Worm (Caenorhabditis elegans) whole organism, midembryonic: ENCODE data around the gene col-180.

Experiments
- T22C8.4 ChIP-seq: fragments of 200-800 bp; sonication (Bioruptor generic); IDR thresholded peaks from 2 replicates; pipeline ENCODE4 v1.3.6; 2022; ENCODE audit warnings: missing genetic modification characterization, missing compliant biosample characterization
- cog-1 ChIP-seq: sonication (generic microtip); optimal IDR thresholded peaks from 2 replicates; lab custom pipeline; 2016; ENCODE audit warnings: missing genetic modification characterization, missing compliant biosample characterization
- flt-1 ChIP-seq: fragments of 200-800 bp; sonication (Bioruptor generic); IDR thresholded peaks from 2 replicates; pipeline ENCODE4 v1.3.6; 2022; ENCODE audit warnings: missing genetic modification characterization, missing compliant biosample characterization
- klf-2 ChIP-seq: fragments of 200-800 bp; sonication (Bioruptor generic); conservative IDR thresholded peaks from 2 replicates; pipeline ENCODE4 v1.3.6; 2022; ENCODE audit warnings: missing genetic modification reagents, missing genetic modification characterization, missing compliant biosample characterization
- med-1 ChIP-seq: sonication (generic microtip); optimal IDR thresholded peaks from 2 replicates; lab custom pipeline; 2017; ENCODE audit warnings: missing genetic modification characterization, mild to moderate bottlenecking, missing compliant biosample characterization, antibody characterized with exemption, missing genetic modification reagents; ENCODE audit not compliant: insufficient read depth
- ref-1 ChIP-seq: fragments of 200-800 bp; sonication (Bioruptor generic); conservative IDR thresholded peaks from 2 replicates; pipeline ENCODE4 v1.3.6; 2022; ENCODE audit warnings: missing genetic modification reagents, missing genetic modification characterization, missing compliant biosample characterization
- tab-1 ChIP-seq: fragments of 200-800 bp; sonication (Bioruptor generic); IDR thresholded peaks from 2 replicates; pipeline ENCODE4 v1.3.6; 2022; ENCODE audit warnings: missing genetic modification characterization, missing compliant biosample characterization
- ztf-23 ChIP-seq: fragments of 200-800 bp; sonication (Bioruptor generic); IDR thresholded peaks from 2 replicates; pipeline ENCODE4 v1.3.6; 2022; ENCODE audit warnings: missing genetic modification reagents, missing genetic modification characterization, missing compliant biosample characterization
- ztf-29 ChIP-seq: fragments of 200-800 bp; sonication (Bioruptor generic); IDR thresholded peaks from 2 replicates; pipeline ENCODE4 v1.3.6; 2022; ENCODE audit warnings: missing genetic modification reagents, missing genetic modification characterization, missing compliant biosample characterization

col-180 gene

ce11 chrX:11711437-11712080 lies 521 bp downstream of the col-180 start:
- no peak for TF ChIP-seq T22C8.4 (GFP tag; lab: Robert Waterston, UW)
- no peak for TF ChIP-seq klf-2 (GFP tag; lab: Robert Waterston, UW)
- TF ChIP-seq ztf-23 = no peak
- TF ChIP-seq tab-1 (GFP tag; lab: Robert Waterston, UW) = no peak
- TF ChIP-seq med-1 (GFP tag; lab: Kevin White, UChicago) = no peak
- no peak for TF ChIP-seq ref-1 (GFP tag; lab: Robert Waterston, UW)
- TF ChIP-seq cog-1 (tag; lab: Kevin White, UChicago) = no peak
- TF ChIP-seq ztf-29 (GFP tag; lab: Robert Waterston, UW) = no peak
- TF ChIP-seq flt-1 (GFP tag; lab: Robert Waterston, UW) = no peak

DNA sequence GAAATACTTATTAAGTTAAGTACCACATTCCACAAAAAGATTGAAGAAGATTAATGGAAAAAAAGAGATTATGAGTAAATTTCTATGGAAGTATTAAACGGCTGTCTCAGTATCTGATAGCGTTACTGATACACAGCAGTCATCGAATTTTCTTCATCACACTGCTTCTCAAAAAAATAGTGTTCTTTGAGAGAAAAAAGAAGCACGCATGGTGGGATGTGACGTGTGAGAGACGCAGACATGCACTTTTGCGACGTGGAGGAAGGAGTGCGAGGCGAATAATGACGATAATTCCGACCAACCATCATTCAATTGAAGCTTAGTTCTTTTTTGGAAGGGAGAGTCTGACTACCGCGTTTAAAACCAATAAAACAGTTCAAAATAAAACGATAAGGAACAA lies 1.9 kb downstream of the col-180 start, which contains the start of gene C44C10.11:
Gene C44C10.11 (minus strand): TSS at position 115 of the 400 bp plus-strand sequence.
- TF ChIP-seq flt-1 (GFP tag; lab: Robert Waterston, UW) = no peak
- no peak for TF ChIP-seq ztf-23
- no peak for TF ChIP-seq T22C8.4 (GFP tag; lab: Robert Waterston, UW)
- TF ChIP-seq klf-2 (GFP tag; lab: Robert Waterston, UW) = no peak

DNA sequence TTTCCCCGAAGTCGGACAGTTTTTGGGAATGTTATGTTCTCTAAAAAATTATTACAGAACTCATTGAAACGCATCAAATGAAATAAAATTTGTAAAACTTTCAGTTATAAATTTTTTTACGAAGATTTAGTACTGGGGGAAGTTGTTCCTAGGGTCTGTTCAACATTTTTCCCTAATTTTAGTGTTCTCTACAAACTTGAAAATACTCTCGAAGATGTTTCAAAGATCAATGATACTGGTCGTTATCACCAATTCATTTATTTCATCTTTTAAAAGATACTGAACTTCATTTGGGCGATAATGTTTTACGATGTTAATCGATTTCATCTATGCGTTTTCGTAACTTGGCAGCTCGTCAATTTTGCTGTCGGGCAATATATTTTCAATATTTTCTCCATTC lies 9.8 kb downstream of the col-180 start, which contains the start of gene C44C10.3:
Gene C44C10.3 (plus strand): TSS at position 301 of the 400 bp plus-strand sequence.
- no peak for TF ChIP-seq ref-1 (GFP tag; lab: Robert Waterston, UW)
- TF ChIP-seq klf-2 (GFP tag; lab: Robert Waterston, UW) = no peak
- no peak for TF ChIP-seq med-1 (GFP tag; lab: Kevin White, UChicago)
- no peak for TF ChIP-seq T22C8.4 (GFP tag; lab: Robert Waterston, UW)
- no peak for TF ChIP-seq flt-1 (GFP tag; lab: Robert Waterston, UW)
- no peak for TF ChIP-seq tab-1 (GFP tag; lab: Robert Waterston, UW)
- TF ChIP-seq ztf-29 (GFP tag; lab: Robert Waterston, UW) = no peak
- TF ChIP-seq cog-1 (tag; lab: Kevin White, UChicago) = no peak
- TF ChIP-seq ztf-23 = no peak

ce11 chrX:11700263-11700662 lies 11.8 kb downstream of the col-180 start, which contains the start of gene C44C10.15:
Gene C44C10.15, minus strand, starts transcription at chrX:11700363.
- TF ChIP-seq tab-1 (GFP tag; lab: Robert Waterston, UW) = no peak
- TF ChIP-seq klf-2 (GFP tag; lab: Robert Waterston, UW) = no peak
- TF ChIP-seq ztf-23 = no peak
- no peak for TF ChIP-seq flt-1 (GFP tag; lab: Robert Waterston, UW)
- no peak for TF ChIP-seq T22C8.4 (GFP tag; lab: Robert Waterston, UW)
- TF ChIP-seq ref-1 (GFP tag; lab: Robert Waterston, UW) = no peak
- TF ChIP-seq ztf-29 (GFP tag; lab: Robert Waterston, UW) = no peak
- no peak for TF ChIP-seq med-1 (GFP tag; lab: Kevin White, UChicago)
- TF ChIP-seq cog-1 (tag; lab: Kevin White, UChicago) = no peak

DNA sequence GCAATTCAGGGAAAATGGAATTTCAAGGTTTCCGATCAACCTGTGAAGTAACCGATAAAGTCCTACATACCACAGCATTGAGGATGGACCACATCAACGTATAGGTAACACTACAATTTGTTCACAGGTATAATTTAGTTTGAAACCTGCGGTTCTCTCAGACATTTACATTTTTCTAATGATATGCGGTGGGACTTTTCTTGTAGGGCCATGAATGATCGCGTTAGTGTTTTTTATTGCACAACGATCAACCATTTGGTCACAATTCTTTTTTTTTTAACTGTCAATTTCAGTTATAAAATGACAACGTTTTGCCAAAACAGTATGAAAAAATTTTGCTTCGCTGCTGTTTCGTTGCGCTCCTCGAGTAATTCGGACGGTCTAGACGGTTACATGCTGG lies 15.4 kb downstream of the col-180 start, which contains the start of gene C44C10.12:
Gene C44C10.12 (plus strand): TSS at position 301 of the 400 bp plus-strand sequence.
- TF ChIP-seq cog-1 (tag; lab: Kevin White, UChicago) (no peak), klf-2 (GFP tag; lab: Robert Waterston, UW) (no peak), med-1 (GFP tag; lab: Kevin White, UChicago) (no peak), flt-1 (GFP tag; lab: Robert Waterston, UW) (no peak), T22C8.4 (GFP tag; lab: Robert Waterston, UW) (no peak), ztf-29 (GFP tag; lab: Robert Waterston, UW) (no peak), ztf-23 (no peak), ref-1 (GFP tag; lab: Robert Waterston, UW) (no peak), tab-1 (GFP tag; lab: Robert Waterston, UW) (no peak)

DNA sequence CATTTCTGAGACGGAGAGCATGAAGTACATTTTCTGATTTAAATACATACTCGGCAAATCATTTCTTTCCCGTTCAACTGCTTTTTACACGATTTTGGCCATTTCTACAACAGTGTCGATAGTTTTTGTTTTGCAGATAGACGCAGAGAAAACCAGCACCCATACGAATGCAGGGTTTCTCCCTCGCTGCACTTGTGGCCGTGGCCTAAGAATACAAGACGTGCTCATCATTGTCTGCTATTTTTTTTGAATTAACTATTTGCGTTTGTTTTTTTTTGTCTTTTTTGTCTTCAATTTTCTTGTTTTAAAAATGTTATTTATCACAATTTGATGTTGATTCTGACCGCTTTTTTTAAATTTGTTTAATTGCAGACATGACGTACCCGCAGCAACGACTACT lies 19.0 kb downstream of the col-180 start, which contains the start of gene smcl-1:
Gene smcl-1 (plus strand): TSS at position 373 of the 400 bp plus-strand sequence.
- TF ChIP-seq tab-1 (GFP tag; lab: Robert Waterston, UW) (no peak), ztf-29 (GFP tag; lab: Robert Waterston, UW) (no peak), ref-1 (GFP tag; lab: Robert Waterston, UW) (no peak), cog-1 (tag; lab: Kevin White, UChicago) (peak; percentile 16), flt-1 (GFP tag; lab: Robert Waterston, UW) (no peak), ztf-23 (no peak), med-1 (GFP tag; lab: Kevin White, UChicago) (no peak), klf-2 (GFP tag; lab: Robert Waterston, UW) (no peak)

DNA sequence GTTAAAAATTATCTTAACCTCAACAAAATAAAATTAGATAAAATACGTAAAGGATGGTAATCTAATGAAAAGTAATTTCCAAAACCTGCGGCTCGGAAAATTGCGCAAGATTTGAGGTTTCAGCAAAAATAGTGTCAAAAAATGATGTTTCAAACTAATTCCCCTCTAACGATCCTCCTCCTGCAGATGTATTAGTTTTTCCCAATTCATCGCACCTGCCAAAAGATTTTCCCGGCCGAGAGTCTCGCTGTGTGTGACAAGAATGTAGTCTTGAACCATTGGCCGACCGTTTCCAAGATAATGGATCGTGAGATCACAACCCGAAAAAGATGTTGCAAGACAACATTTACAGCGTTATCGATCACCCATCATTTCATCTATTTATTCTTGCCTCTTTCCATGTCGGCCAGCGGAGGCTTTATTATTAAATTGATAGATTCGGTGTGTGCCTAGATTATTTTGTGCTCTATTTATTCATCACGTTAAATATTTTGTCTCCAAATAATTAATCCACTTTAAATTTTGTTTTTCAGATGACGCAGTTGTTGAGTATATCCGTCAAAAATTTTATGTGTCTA lies 22.0 kb downstream of the col-180 start, which contains the start of the genes C44C10.10 and C44C10.5:
Gene C44C10.10 (plus strand): TSS at position 301 of the 578 bp plus-strand sequence.
Gene C44C10.5 (plus strand): TSS at position 528 of the 578 bp plus-strand sequence.
- TF ChIP-seq flt-1 (GFP tag; lab: Robert Waterston, UW) (no peak), tab-1 (GFP tag; lab: Robert Waterston, UW) (no peak), med-1 (GFP tag; lab: Kevin White, UChicago) (no peak), ref-1 (GFP tag; lab: Robert Waterston, UW) (no peak), cog-1 (tag; lab: Kevin White, UChicago) (no peak), ztf-29 (GFP tag; lab: Robert Waterston, UW) (no peak)

DNA sequence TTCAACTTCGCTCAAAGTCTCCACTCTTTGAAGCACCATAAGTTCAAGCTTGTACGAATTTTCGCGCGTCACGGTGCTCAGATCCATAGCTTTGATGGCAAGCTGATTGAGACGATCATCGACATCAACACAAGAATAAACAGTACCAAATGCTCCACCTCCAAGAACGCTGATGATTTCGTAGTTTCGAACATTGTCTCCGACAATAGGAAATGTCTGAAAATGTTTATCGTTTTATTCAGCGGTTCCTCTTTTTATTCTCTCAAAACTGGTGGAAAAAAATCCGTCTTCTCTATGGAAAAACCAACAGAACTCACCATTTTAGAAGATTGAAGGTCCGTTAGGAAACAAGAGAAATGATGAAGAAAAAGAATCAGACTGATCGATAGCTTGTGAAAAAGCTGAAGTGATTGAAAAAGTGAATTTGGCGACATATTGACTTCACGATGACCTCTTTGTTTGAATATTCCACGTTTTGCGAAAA lies 24.2 kb downstream of the col-180 start, which contains the start of gene C44C10.7:
Gene C44C10.7 (minus strand): TSS at position 434 of the 484 bp plus-strand sequence.
- TF ChIP-seq cog-1 (tag; lab: Kevin White, UChicago) (no peak), ztf-23 (no peak), flt-1 (GFP tag; lab: Robert Waterston, UW) (no peak), tab-1 (GFP tag; lab: Robert Waterston, UW) (no peak), T22C8.4 (GFP tag; lab: Robert Waterston, UW) (no peak), ztf-29 (GFP tag; lab: Robert Waterston, UW) (no peak)
